Worm (Caenorhabditis elegans) whole organism, L1 larva: ENCODE results near the gene K01D12.10.
A peak's percentile ranks its signal among the peaks of the same experiment; 100 is the strongest.
"Not testable (repeated sequence)": the region's sequence is repeated elsewhere in the genome, so short reads cannot be mapped to it uniquely, and the experiment has no call there.

Experiments
- C34B4.2 ChIP-seq: sonication (generic microtip); optimal IDR thresholded peaks from 2 replicates; lab custom pipeline; 2017; ENCODE audit warnings: mild to moderate bottlenecking, missing genetic modification characterization, missing compliant biosample characterization
- Y116A8C.19 ChIP-seq: sonication (generic microtip); optimal IDR thresholded peaks from 2 replicates; lab custom pipeline; 2016; ENCODE audit warnings: missing compliant biosample characterization, missing genetic modification characterization, borderline replicate concordance
- aha-1 ChIP-seq: fragments of 150-350 bp; optimal IDR thresholded peaks from 2 replicates; lab custom pipeline; 2014; ENCODE audit warnings: missing biosample characterization, missing genetic modification characterization
- ama-1 ChIP-seq: fragments of 150-350 bp; optimal IDR thresholded peaks from 2 replicates; lab custom pipeline; 2014
- blmp-1 ChIP-seq: fragments of 150-350 bp; optimal IDR thresholded peaks from 2 replicates; lab custom pipeline; 2014; ENCODE audit warnings: missing biosample characterization, missing genetic modification characterization
- ceh-63 ChIP-seq: fragments of 200-800 bp; sonication (Bioruptor generic); optimal IDR thresholded peaks from 2 replicates; lab custom pipeline; 2018; ENCODE audit warnings: mild to moderate bottlenecking, missing genetic modification characterization, missing compliant biosample characterization
- ceh-82 ChIP-seq, 3 experiments: fragments of 150-350 bp in 1 of 3; sonication (generic microtip) in 2 of 3; optimal IDR thresholded peaks; 2 replicates each; lab custom pipeline; 2014 to 2017; ENCODE audit warnings: missing biosample characterization in 3 of 3, missing genetic modification characterization in 3 of 3
- ces-1 ChIP-seq: fragments of 150-350 bp; optimal IDR thresholded peaks from 2 replicates; lab custom pipeline; 2014; ENCODE audit warnings: missing biosample characterization, missing genetic modification reagents, missing genetic modification characterization
- dsc-1 ChIP-seq: sonication (generic microtip); optimal IDR thresholded peaks from 2 replicates; lab custom pipeline; 2016; ENCODE audit warnings: mild to moderate bottlenecking, missing genetic modification characterization, missing compliant biosample characterization
- efl-1 ChIP-seq, 4 experiments: fragments of 150-350 bp; optimal IDR thresholded peaks in 3 of 4; peaks in 1 of 4; 1 replicate in 1 of 4; 2 replicates in 3 of 4; lab custom pipeline; 2014; ENCODE audit warnings: missing biosample characterization in 2 of 4, missing genetic modification characterization in 2 of 4, missing genetic modification reagents in 2 of 4
- egl-13 ChIP-seq: sonication (generic microtip); optimal IDR thresholded peaks from 2 replicates; lab custom pipeline; 2016; ENCODE audit warnings: missing genotype, missing genetic modification reagents, missing genetic modification characterization, missing compliant biosample characterization
- elt-2 ChIP-seq: sonication (generic microtip); optimal IDR thresholded peaks from 2 replicates; lab custom pipeline; 2016; ENCODE audit warnings: missing genetic modification characterization, mild to moderate bottlenecking, inconsistent platforms, missing compliant biosample characterization, missing genetic modification reagents
- fos-1 ChIP-seq: fragments of 150-350 bp; optimal IDR thresholded peaks from 2 replicates; lab custom pipeline; 2014; ENCODE audit warnings: missing biosample characterization, missing genetic modification characterization
- grh-1 ChIP-seq: fragments of 200-800 bp; sonication (Bioruptor generic); IDR thresholded peaks from 2 replicates; pipeline ENCODE4 v1.3.6; 2022; ENCODE audit warnings: missing genetic modification reagents, missing genetic modification characterization, missing compliant biosample characterization
- hlh-4 ChIP-seq: sonication (generic microtip); optimal IDR thresholded peaks from 2 replicates; lab custom pipeline; 2016; ENCODE audit warnings: mild to moderate bottlenecking, missing genetic modification characterization, missing compliant biosample characterization
- lin-13 ChIP-seq: fragments of 150-350 bp; optimal IDR thresholded peaks from 2 replicates; lab custom pipeline; 2014; ENCODE audit warnings: missing biosample characterization, missing genetic modification reagents, missing genetic modification characterization
- lir-3 ChIP-seq: sonication (generic microtip); optimal IDR thresholded peaks from 2 replicates; lab custom pipeline; 2016; ENCODE audit warnings: mild to moderate bottlenecking, missing genetic modification characterization, moderate library complexity, missing compliant biosample characterization; ENCODE audit not compliant: poor library complexity
- mef-2 ChIP-seq: fragments of 150-350 bp; optimal IDR thresholded peaks from 2 replicates; lab custom pipeline; 2014; ENCODE audit warnings: missing biosample characterization, missing genetic modification characterization
- nhr-12 ChIP-seq: sonication (generic microtip); optimal IDR thresholded peaks from 2 replicates; lab custom pipeline; 2017; ENCODE audit warnings: missing biosample characterization, missing genetic modification characterization
- nhr-71 ChIP-seq: sonication (generic microtip); optimal IDR thresholded peaks from 2 replicates; lab custom pipeline; 2016; ENCODE audit warnings: mild to moderate bottlenecking, missing genetic modification characterization, moderate library complexity, missing compliant biosample characterization
- pag-3 ChIP-seq: sonication (generic microtip); optimal IDR thresholded peaks from 2 replicates; lab custom pipeline; 2017; ENCODE audit warnings: missing genetic modification characterization, mild to moderate bottlenecking, missing compliant biosample characterization, antibody characterized with exemption, borderline replicate concordance; ENCODE audit not compliant: insufficient read depth
- pax-3 ChIP-seq: fragments of 200-800 bp; sonication (Bioruptor generic); optimal IDR thresholded peaks from 2 replicates; lab custom pipeline; 2018; ENCODE audit warnings: mild to moderate bottlenecking, missing genetic modification characterization, moderate library complexity, missing compliant biosample characterization
- pqm-1 ChIP-seq: sonication (generic microtip); optimal IDR thresholded peaks from 3 replicates; lab custom pipeline; 2017; ENCODE audit warnings: missing biosample characterization, missing genetic modification characterization
- rnt-1 ChIP-seq: sonication (generic microtip); optimal IDR thresholded peaks from 2 replicates; lab custom pipeline; 2016; ENCODE audit warnings: mild to moderate bottlenecking, missing genetic modification characterization, moderate library complexity, missing compliant biosample characterization
- snpc-4 ChIP-seq: fragments of 150-350 bp; optimal IDR thresholded peaks from 2 replicates; lab custom pipeline; 2014; ENCODE audit warnings: missing biosample characterization, missing genetic modification characterization
- snu-23 ChIP-seq: sonication (generic microtip); optimal IDR thresholded peaks from 2 replicates; lab custom pipeline; 2016; ENCODE audit warnings: missing genetic modification characterization, missing compliant biosample characterization
- tlp-1 ChIP-seq: fragments of 150-350 bp; optimal IDR thresholded peaks from 2 replicates; lab custom pipeline; 2014; ENCODE audit warnings: missing biosample characterization, missing genetic modification characterization
- unc-130 ChIP-seq: fragments of 150-350 bp; optimal IDR thresholded peaks from 2 replicates; lab custom pipeline; 2017; ENCODE audit warnings: missing biosample characterization, missing genetic modification characterization, inconsistent platforms
- unc-62 ChIP-seq: fragments of 150-350 bp; optimal IDR thresholded peaks from 2 replicates; lab custom pipeline; 2014; ENCODE audit warnings: missing biosample characterization, missing genetic modification reagents, missing genetic modification characterization
- unc-86 ChIP-seq: sonication (generic microtip); optimal IDR thresholded peaks from 2 replicates; lab custom pipeline; 2016; ENCODE audit warnings: missing genetic modification characterization, missing compliant biosample characterization
- xbp-1 ChIP-seq: sonication (generic microtip); optimal IDR thresholded peaks from 2 replicates; lab custom pipeline; 2016; ENCODE audit warnings: missing genetic modification characterization, missing compliant biosample characterization
- zag-1 ChIP-seq: fragments of 150-350 bp; optimal IDR thresholded peaks from 2 replicates; lab custom pipeline; 2014; ENCODE audit warnings: missing biosample characterization, missing genetic modification characterization
- zip-4 ChIP-seq: fragments of 200-800 bp; sonication (Bioruptor generic); optimal IDR thresholded peaks from 2 replicates; lab custom pipeline; 2018; ENCODE audit warnings: mild to moderate bottlenecking, missing genetic modification characterization, moderate library complexity, missing compliant biosample characterization

Gene K01D12.10

ce11 chrV:12374252-12374651, 31.8 kb upstream of the K01D12.10 start, which contains the start of gene F23H12.10:
Gene F23H12.10 (minus strand): TSS chrV:12374263.
- TF ChIP-seq Y116A8C.19, rnt-1, pqm-1 (tag; lab: Kevin White, UChicago): not testable (repeated sequence)

- TF ChIP-seq aha-1 (tag; lab: Kevin White, UChicago) = no peak
- no peak for TF ChIP-seq lin-13 (GFP tag; lab: Kevin White, UChicago)
- TF ChIP-seq dsc-1 (tag; lab: Kevin White, UChicago) = no peak
- TF ChIP-seq zip-4 (GFP tag; lab: Kevin White, UChicago) = no peak
- no peak for TF ChIP-seq egl-13
- no peak for TF ChIP-seq C34B4.2 (tag; lab: Kevin White, UChicago)
- TF ChIP-seq blmp-1 = no peak
- no peak for TF ChIP-seq hlh-4 (tag; lab: Kevin White, UChicago)
- no peak for TF ChIP-seq unc-130
- no peak for TF ChIP-seq snpc-4
- TF ChIP-seq lir-3 (tag; lab: Kevin White, UChicago) = no peak
- no peak for TF ChIP-seq unc-62 (GFP tag; lab: Kevin White, UChicago)
Measured at ce11 chrV:12377256-12377655, 28.8 kb upstream of the K01D12.10 start, which contains the start of gene K01D12.1. Gene K01D12.1 (plus strand): TSS chrV:12377556.

ce11 chrV:12386154-12386553, 19.9 kb upstream of the K01D12.10 start, which contains the start of gene K01D12.15:
Gene K01D12.15 (plus strand): TSS chrV:12386454.
- TF ChIP-seq lin-13 (GFP tag; lab: Kevin White, UChicago) = no peak
- no peak for TF ChIP-seq efl-1 (optimal IDR thresholded peaks at IDR 0.05; lab: Kevin White, UChicago)
- TF ChIP-seq efl-1 (GFP tag; optimal IDR thresholded peaks at IDR 0.05 in 1 of 2; lab: Kevin White, UChicago) = no peak
- no peak for TF ChIP-seq mef-2 (tag; lab: Kevin White, UChicago)
- no peak for TF ChIP-seq ceh-82 (tag; optimal IDR thresholded peaks at IDR 0.05; lab: Kevin White, UChicago)
- TF ChIP-seq ceh-63 (GFP tag; lab: Kevin White, UChicago) = no peak

- no peak for TF ChIP-seq ces-1 (GFP tag; lab: Kevin White, UChicago)
- TF ChIP-seq elt-2 (tag; lab: Kevin White, UChicago) = no peak
- peak; percentile 48 for TF ChIP-seq pax-3 (tag; lab: Kevin White, UChicago)
- TF ChIP-seq nhr-12 (tag; lab: Kevin White, UChicago) = no peak
- no peak for TF ChIP-seq lin-13 (GFP tag; lab: Kevin White, UChicago)
- peak; percentile 90 for TF ChIP-seq dsc-1 (tag; lab: Kevin White, UChicago)
- no peak for TF ChIP-seq grh-1 (GFP tag; lab: Robert Waterston, UW)
- TF ChIP-seq zag-1 (tag; lab: Kevin White, UChicago) = no peak
- no peak for TF ChIP-seq fos-1 (tag; lab: Kevin White, UChicago)
- TF ChIP-seq lir-3 (tag; lab: Kevin White, UChicago) = no peak
- TF ChIP-seq egl-13 = peak; percentile 9
- TF ChIP-seq xbp-1 (tag; lab: Kevin White, UChicago) = no peak
Measured at ce11 chrV:12395699-12396098, 10.3 kb upstream of the K01D12.10 start, which contains the start of gene twk-14. Gene twk-14 (minus strand): TSS chrV:12395706.

ce11 chrV:12397545-12397944, 8.5 kb upstream of the K01D12.10 start, which contains the start of gene K01D12.5:
Gene K01D12.5 (plus strand): TSS chrV:12397845.
- no peak for TF ChIP-seq zag-1 (tag; lab: Kevin White, UChicago)
- no peak for TF ChIP-seq tlp-1
- no peak for TF ChIP-seq snu-23 (GFP tag; lab: Kevin White, UChicago)
- no peak for TF ChIP-seq efl-1 (optimal IDR thresholded peaks at IDR 0.05; lab: Kevin White, UChicago)
- TF ChIP-seq efl-1 (GFP tag; optimal IDR thresholded peaks at IDR 0.05 in 1 of 2; lab: Kevin White, UChicago) = no peak
- TF ChIP-seq nhr-71 (tag; lab: Kevin White, UChicago) = no peak
- no peak for TF ChIP-seq Y116A8C.19 (tag; lab: Kevin White, UChicago)
- no peak for TF ChIP-seq pag-3 (tag; lab: Kevin White, UChicago)
- no peak for TF ChIP-seq ama-1 (lab: Kevin White, UChicago)
- no peak for TF ChIP-seq unc-86 (tag; lab: Kevin White, UChicago)
